Worm (Caenorhabditis elegans): Measurements from ENCODE around the gene str-55.

ce11 chrV:16419769-16420168 lies 2.9 kb upstream of the str-55 start, which contains the start of gene F26D2.16:
- TF ChIP-seq nfya-1 (tag; optimal IDR thresholded peaks at IDR 0.05): no peak
- no peak for TF ChIP-seq K09A11.1 (tag; optimal IDR thresholded peaks at IDR 0.05; ENCODE audit: insufficient read depth)
- TF ChIP-seq ceh-14 (tag; optimal IDR thresholded peaks at IDR 0.05): no peak
- no peak for TF ChIP-seq rnt-1 (tag; optimal IDR thresholded peaks at IDR 0.05)
- TF ChIP-seq unc-3 (GFP tag; conservative IDR thresholded peaks at IDR 0.05): no peak
- TF ChIP-seq unc-3 (tag; optimal IDR thresholded peaks at IDR 0.05): no peak
- no peak for TF ChIP-seq dve-1 (tag; optimal IDR thresholded peaks at IDR 0.05)
- TF ChIP-seq ets-4 (tag; optimal IDR thresholded peaks at IDR 0.05): no peak
- TF ChIP-seq nhr-232 (tag; optimal IDR thresholded peaks at IDR 0.05): no peak
- no peak for TF ChIP-seq pqm-1 (tag; optimal IDR thresholded peaks at IDR 0.05)
- no peak for TF ChIP-seq dmd-4 (tag; optimal IDR thresholded peaks at IDR 0.05; ENCODE audit: borderline replicate concordance)
- TF ChIP-seq syd-9 (tag; optimal IDR thresholded peaks at IDR 0.05): no peak
- TF ChIP-seq ama-1 (optimal IDR thresholded peaks at IDR 0.05): no peak
- TF ChIP-seq ztf-16 (tag; optimal IDR thresholded peaks at IDR 0.05): no peak
- TF ChIP-seq sox-4 (tag; optimal IDR thresholded peaks at IDR 0.05): no peak

Data from whole organism, late embryonic.